Worm (Caenorhabditis elegans) whole organism, young adult: ENCODE data around the gene ced-3.

Experiments
- B0035.1 ChIP-seq: sonication (generic microtip); optimal IDR thresholded peaks from 2 replicates; lab custom pipeline; 2016; ENCODE audit warnings: missing genetic modification characterization, mild to moderate bottlenecking, missing compliant biosample characterization, missing genotype, missing genetic modification reagents
- C06A6.2 ChIP-seq: fragments of 200-800 bp; sonication (Bioruptor generic); conservative IDR thresholded peaks from 2 replicates; pipeline ENCODE4 v1.3.6; 2022; ENCODE audit warnings: missing genetic modification characterization, missing compliant biosample characterization
- F10E7.11 ChIP-seq: sonication (generic microtip); optimal IDR thresholded peaks from 2 replicates; lab custom pipeline; 2017; ENCODE audit warnings: mild to moderate bottlenecking, missing genetic modification characterization, moderate library complexity, missing compliant biosample characterization
- F23B12.7 ChIP-seq: sonication (generic microtip); optimal IDR thresholded peaks from 2 replicates; lab custom pipeline; 2017; ENCODE audit warnings: missing genetic modification characterization, mild to moderate bottlenecking, missing compliant biosample characterization, antibody characterized with exemption, moderate library complexity; ENCODE audit not compliant: insufficient read depth
- F37B4.10 ChIP-seq: fragments of 200-800 bp; sonication (Bioruptor generic); IDR thresholded peaks from 2 replicates; pipeline ENCODE4 v1.3.6; 2022; ENCODE audit warnings: missing genetic modification characterization, missing compliant biosample characterization
- F49E8.2 ChIP-seq: sonication (generic microtip); optimal IDR thresholded peaks from 3 replicates; lab custom pipeline; 2017; ENCODE audit warnings: missing genetic modification characterization, mild to moderate bottlenecking, missing compliant biosample characterization, antibody characterized with exemption, moderate library complexity; ENCODE audit not compliant: insufficient read depth
- F57A8.1 ChIP-seq: fragments of 200-800 bp; sonication (Bioruptor generic); optimal IDR thresholded peaks from 2 replicates; lab custom pipeline; 2018; ENCODE audit warnings: mild to moderate bottlenecking, missing genetic modification characterization, moderate library complexity, missing compliant biosample characterization
- Y53G8AR.9 ChIP-seq: fragments of 200-800 bp; sonication (Bioruptor generic); conservative IDR thresholded peaks from 2 replicates; pipeline ENCODE4 v1.3.6; 2022; ENCODE audit warnings: missing genetic modification reagents, missing genetic modification characterization, missing compliant biosample characterization
- Y56A3A.18 ChIP-seq: fragments of 200-800 bp; sonication (Bioruptor generic); IDR thresholded peaks from 2 replicates; pipeline ENCODE4 v1.3.6; 2022; ENCODE audit warnings: missing genetic modification reagents, missing genetic modification characterization, missing compliant biosample characterization
- Y67H2A.10 ChIP-seq: fragments of 200-800 bp; sonication (Bioruptor generic); conservative IDR thresholded peaks from 2 replicates; pipeline ENCODE4 v1.3.6; 2022; ENCODE audit warnings: missing genetic modification reagents, missing genetic modification characterization, missing compliant biosample characterization
- ZK185.1 ChIP-seq: sonication (generic microtip); optimal IDR thresholded peaks from 2 replicates; lab custom pipeline; 2016; ENCODE audit warnings: mild to moderate bottlenecking, missing genetic modification characterization, missing compliant biosample characterization; ENCODE audit not compliant: poor library complexity, severe bottlenecking
- attf-3 ChIP-seq: fragments of 200-800 bp; sonication (Bioruptor generic); conservative IDR thresholded peaks from 2 replicates; pipeline ENCODE4 v1.3.6; 2022; ENCODE audit warnings: missing genetic modification reagents, missing genetic modification characterization, missing compliant biosample characterization
- cebp-2 ChIP-seq: fragments of 200-800 bp; sonication (Bioruptor generic); IDR thresholded peaks from 2 replicates; pipeline ENCODE4 v1.3.6; 2022; ENCODE audit warnings: missing genetic modification characterization, missing compliant biosample characterization
- ceh-27 ChIP-seq: fragments of 200-800 bp; sonication (Bioruptor generic); optimal IDR thresholded peaks from 2 replicates; lab custom pipeline; 2018; ENCODE audit warnings: mild to moderate bottlenecking, missing genetic modification characterization, moderate library complexity, missing compliant biosample characterization
- ceh-40 ChIP-seq: fragments of 200-800 bp; sonication (Bioruptor generic); IDR thresholded peaks from 2 replicates; pipeline ENCODE4 v1.3.6; 2022; ENCODE audit warnings: missing genetic modification characterization, missing compliant biosample characterization
- ceh-58 ChIP-seq: fragments of 200-800 bp; sonication (Bioruptor generic); IDR thresholded peaks from 2 replicates; pipeline ENCODE4 v1.3.6; 2022; ENCODE audit warnings: missing genetic modification characterization, missing compliant biosample characterization
- ceh-79 ChIP-seq: sonication (generic microtip); optimal IDR thresholded peaks from 2 replicates; lab custom pipeline; 2017; ENCODE audit warnings: mild to moderate bottlenecking, missing genetic modification characterization, missing compliant biosample characterization
- ceh-91 ChIP-seq: fragments of 200-800 bp; sonication (Bioruptor generic); IDR thresholded peaks from 2 replicates; pipeline ENCODE4 v1.3.6; 2022; ENCODE audit warnings: missing genetic modification reagents, missing genetic modification characterization, missing compliant biosample characterization
- chd-7 ChIP-seq: sonication (generic microtip); optimal IDR thresholded peaks from 2 replicates; lab custom pipeline; 2016; ENCODE audit warnings: mild to moderate bottlenecking, missing genetic modification characterization, moderate library complexity, missing compliant biosample characterization
- dpff-1 ChIP-seq: sonication (generic microtip); optimal IDR thresholded peaks from 2 replicates; lab custom pipeline; 2017; ENCODE audit warnings: mild to moderate bottlenecking, missing genetic modification characterization, missing compliant biosample characterization
- dpl-1 ChIP-seq: fragments of 150-350 bp; optimal IDR thresholded peaks from 2 replicates; lab custom pipeline; 2014; ENCODE audit warnings: missing biosample characterization, missing genetic modification reagents, missing genetic modification characterization
- efl-1 ChIP-seq: fragments of 150-350 bp; optimal IDR thresholded peaks from 2 replicates; lab custom pipeline; 2014; ENCODE audit warnings: missing biosample characterization, missing genetic modification reagents, missing genetic modification characterization
- egl-44 ChIP-seq: fragments of 200-800 bp; sonication (Bioruptor generic); IDR thresholded peaks from 2 replicates; pipeline ENCODE4 v1.3.6; 2022; ENCODE audit warnings: missing genetic modification reagents, missing genetic modification characterization, missing compliant biosample characterization
- ets-4 ChIP-seq: fragments of 200-800 bp; sonication (Bioruptor generic); optimal IDR thresholded peaks from 2 replicates; lab custom pipeline; 2018; ENCODE audit warnings: mild to moderate bottlenecking, missing genetic modification characterization, missing compliant biosample characterization
- gei-17 ChIP-seq: fragments of 200-800 bp; sonication (Bioruptor generic); optimal IDR thresholded peaks from 2 replicates; lab custom pipeline; 2018; ENCODE audit warnings: mild to moderate bottlenecking, missing genetic modification characterization, missing compliant biosample characterization
- him-1 ChIP-seq: sonication (generic microtip); optimal IDR thresholded peaks from 2 replicates; lab custom pipeline; 2016; ENCODE audit warnings: missing genotype, missing genetic modification reagents, missing genetic modification characterization, missing compliant biosample characterization
- lag-1 ChIP-seq: fragments of 200-800 bp; sonication (Bioruptor generic); IDR thresholded peaks from 2 replicates; pipeline ENCODE4 v1.3.6; 2022; ENCODE audit warnings: missing genetic modification reagents, missing genetic modification characterization, missing compliant biosample characterization
- let-607 ChIP-seq, 2 experiments: fragments of 200-800 bp in 1 of 2; sonication (Bioruptor generic) in 1 of 2; sonication (generic microtip) in 1 of 2; optimal IDR thresholded peaks; 2 replicates each; lab custom pipeline; 2016 to 2018; ENCODE audit warnings: mild to moderate bottlenecking in 2 of 2, missing compliant biosample characterization in 2 of 2, missing genetic modification characterization in 2 of 2, moderate library complexity in 2 of 2, missing genotype in 1 of 2
- lin-26 ChIP-seq: fragments of 200-800 bp; sonication (Bioruptor generic); IDR thresholded peaks from 2 replicates; pipeline ENCODE4 v1.3.6; 2022; ENCODE audit warnings: missing genetic modification reagents, missing genetic modification characterization, missing compliant biosample characterization
- lsl-1 ChIP-seq: fragments of 200-800 bp; sonication (Bioruptor generic); optimal IDR thresholded peaks from 2 replicates; lab custom pipeline; 2018; ENCODE audit warnings: mild to moderate bottlenecking, missing genetic modification characterization, moderate library complexity, missing compliant biosample characterization
- nhr-120 ChIP-seq: fragments of 200-800 bp; sonication (Bioruptor generic); IDR thresholded peaks from 2 replicates; pipeline ENCODE4 v1.3.6; 2022; ENCODE audit warnings: missing genetic modification characterization, missing compliant biosample characterization
- nhr-179 ChIP-seq: sonication (generic microtip); optimal IDR thresholded peaks from 2 replicates; lab custom pipeline; 2016; ENCODE audit warnings: mild to moderate bottlenecking, missing genetic modification characterization, missing compliant biosample characterization
- nhr-27 ChIP-seq: fragments of 200-800 bp; sonication (Bioruptor generic); optimal IDR thresholded peaks from 2 replicates; lab custom pipeline; 2018; ENCODE audit warnings: mild to moderate bottlenecking, missing genetic modification characterization, moderate library complexity, missing compliant biosample characterization
- nhr-80 ChIP-seq: sonication (generic microtip); optimal IDR thresholded peaks from 2 replicates; lab custom pipeline; 2016; ENCODE audit warnings: missing genetic modification characterization, missing compliant biosample characterization
- pha-4 ChIP-seq: fragments of 150-350 bp; sonication (generic microtip); optimal IDR thresholded peaks from 2 replicates; lab custom pipeline; 2014; ENCODE audit warnings: missing biosample characterization, missing genetic modification reagents, missing genetic modification characterization
- rec-8 ChIP-seq, 2 experiments: sonication (generic microtip); optimal IDR thresholded peaks; 2 replicates each; lab custom pipeline; 2016; ENCODE audit warnings: mild to moderate bottlenecking in 2 of 2, missing genetic modification characterization in 2 of 2, missing genetic modification reagents in 2 of 2, missing genotype in 2 of 2, missing biosample characterization in 1 of 2, missing compliant biosample characterization in 1 of 2, moderate library complexity in 1 of 2
- repo-1 ChIP-seq: sonication (generic microtip); optimal IDR thresholded peaks from 2 replicates; lab custom pipeline; 2017; ENCODE audit warnings: mild to moderate bottlenecking, missing genetic modification characterization, missing compliant biosample characterization
- snpc-1.3 ChIP-seq: sonication (generic microtip); optimal IDR thresholded peaks from 2 replicates; lab custom pipeline; 2017; ENCODE audit warnings: missing genetic modification characterization, mild to moderate bottlenecking, missing compliant biosample characterization, antibody characterized with exemption, moderate library complexity, missing genotype, missing genetic modification reagents; ENCODE audit not compliant: insufficient read depth
- snpc-4 ChIP-seq, 5 experiments: fragments of 150-350 bp in 1 of 5; sonication (generic microtip) in 4 of 5; optimal IDR thresholded peaks; 2 replicates each; lab custom pipeline; 2014 to 2018; ENCODE audit warnings: missing genetic modification characterization in 5 of 5, missing biosample characterization in 3 of 5, antibody characterized with exemption in 2 of 5, mild to moderate bottlenecking in 2 of 5, missing compliant biosample characterization in 2 of 5, missing genotype in 2 of 5, moderate library complexity in 2 of 5, missing genetic modification reagents in 1 of 5
- tbx-9 ChIP-seq: sonication (generic microtip); optimal IDR thresholded peaks from 2 replicates; lab custom pipeline; 2016; ENCODE audit warnings: borderline replicate concordance, missing genetic modification characterization, inconsistent platforms, missing compliant biosample characterization
- tlf-1 ChIP-seq: fragments of 200-800 bp; sonication (Bioruptor generic); optimal IDR thresholded peaks from 2 replicates; lab custom pipeline; 2018; ENCODE audit warnings: mild to moderate bottlenecking, missing genetic modification characterization, missing compliant biosample characterization
- ztf-18 ChIP-seq: sonication (generic microtip); optimal IDR thresholded peaks from 2 replicates; lab custom pipeline; 2016; ENCODE audit warnings: missing genotype, mild to moderate bottlenecking, missing genetic modification characterization, missing compliant biosample characterization
- ztf-22 ChIP-seq: fragments of 200-800 bp; sonication (Bioruptor generic); optimal IDR thresholded peaks from 2 replicates; lab custom pipeline; 2018; ENCODE audit warnings: mild to moderate bottlenecking, missing genetic modification characterization, moderate library complexity, missing compliant biosample characterization
- ztf-3 ChIP-seq: fragments of 200-800 bp; sonication (Bioruptor generic); optimal IDR thresholded peaks from 2 replicates; lab custom pipeline; 2018; ENCODE audit warnings: mild to moderate bottlenecking, missing genetic modification characterization, missing compliant biosample characterization

The ced-3 gene

DNA sequence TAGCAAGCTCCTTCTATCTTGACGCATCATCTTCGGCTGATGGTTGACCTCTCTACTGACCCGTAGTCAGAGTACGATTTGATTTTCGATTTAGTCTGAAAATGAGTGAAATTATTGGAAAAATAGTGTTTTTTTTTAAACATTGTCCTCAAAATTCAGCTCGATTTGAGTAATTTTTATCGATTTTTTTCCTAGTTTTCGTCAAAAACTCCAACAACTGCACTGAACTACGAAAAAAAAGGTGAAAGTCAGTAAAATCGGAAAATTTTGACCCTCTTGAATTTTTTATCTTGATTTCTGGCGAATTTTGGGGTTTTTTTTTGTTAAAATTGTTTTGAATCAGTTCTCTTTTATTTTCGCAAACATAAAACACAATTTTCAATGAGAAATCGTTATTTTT, at the start of gene ced-3:
Gene ced-3 (minus strand): TSS at position 101 of the 400 bp plus-strand sequence.
- TF ChIP-seq lin-26 (no peak), repo-1 (no peak), ztf-3 (GFP tag; lab: Kevin White, UChicago) (no peak), lag-1 (GFP tag; lab: Robert Waterston, UW) (no peak), F57A8.1 (GFP tag; lab: Kevin White, UChicago) (no peak), gei-17 (GFP tag; lab: Kevin White, UChicago) (no peak), dpl-1 (GFP tag; lab: Kevin White, UChicago) (no peak), snpc-4 (GFP tag; optimal IDR thresholded peaks at IDR 0.05; lab: Kevin White, UChicago) (no peak), snpc-4 (tag; optimal IDR thresholded peaks at IDR 0.05; lab: Kevin White, UChicago) (no peak), ztf-18 (no peak), let-607 (tag; optimal IDR thresholded peaks at IDR 0.05; lab: Kevin White, UChicago) (no peak), tbx-9 (tag; lab: Kevin White, UChicago) (no peak), nhr-27 (no peak), F10E7.11 (tag; lab: Kevin White, UChicago) (no peak), F49E8.2 (no peak), rec-8 (tag; optimal IDR thresholded peaks at IDR 0.05; lab: Kevin White, UChicago) (no peak), attf-3 (GFP tag; lab: Robert Waterston, UW) (no peak), ztf-22 (GFP tag; lab: Kevin White, UChicago) (no peak), ceh-79 (tag; lab: Kevin White, UChicago) (no peak)

DNA sequence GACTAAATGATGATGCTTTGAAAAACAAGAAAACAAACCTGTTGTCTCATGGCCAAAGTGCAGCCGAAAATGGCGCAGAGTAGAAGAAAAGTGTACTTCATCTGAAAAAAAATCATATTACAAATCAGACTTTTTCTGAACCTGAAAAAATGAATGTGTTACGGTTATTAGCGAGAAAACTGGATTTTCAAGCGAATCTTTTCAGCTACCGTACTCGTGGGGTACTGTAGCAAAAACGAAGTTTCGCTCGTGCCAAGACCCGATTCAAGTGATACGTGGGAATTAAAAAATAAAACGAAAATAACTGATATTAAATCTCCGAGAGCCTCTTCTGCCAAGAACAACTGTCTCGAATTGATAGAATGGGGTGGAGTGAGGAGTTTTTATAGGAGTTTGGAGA, 48.3 kb upstream of the ced-3 start, which contains the start of gene ttr-51:
Gene ttr-51 (minus strand): TSS at position 101 of the 400 bp plus-strand sequence.
- no peak for TF ChIP-seq efl-1
- no peak for TF ChIP-seq nhr-80 (tag; lab: Kevin White, UChicago)
- no peak for TF ChIP-seq ceh-58 (GFP tag; lab: Robert Waterston, UW)
- no peak for TF ChIP-seq B0035.1 (tag; lab: Kevin White, UChicago)
- no peak for TF ChIP-seq dpl-1 (GFP tag; lab: Kevin White, UChicago)
- no peak for TF ChIP-seq ets-4 (GFP tag; lab: Kevin White, UChicago)
- no peak for TF ChIP-seq Y53G8AR.9 (GFP tag; lab: Robert Waterston, UW)
- no peak for TF ChIP-seq ceh-40
- no peak for TF ChIP-seq C06A6.2 (GFP tag; lab: Robert Waterston, UW)
- TF ChIP-seq nhr-27, result no peak
- no peak for TF ChIP-seq nhr-120

DNA sequence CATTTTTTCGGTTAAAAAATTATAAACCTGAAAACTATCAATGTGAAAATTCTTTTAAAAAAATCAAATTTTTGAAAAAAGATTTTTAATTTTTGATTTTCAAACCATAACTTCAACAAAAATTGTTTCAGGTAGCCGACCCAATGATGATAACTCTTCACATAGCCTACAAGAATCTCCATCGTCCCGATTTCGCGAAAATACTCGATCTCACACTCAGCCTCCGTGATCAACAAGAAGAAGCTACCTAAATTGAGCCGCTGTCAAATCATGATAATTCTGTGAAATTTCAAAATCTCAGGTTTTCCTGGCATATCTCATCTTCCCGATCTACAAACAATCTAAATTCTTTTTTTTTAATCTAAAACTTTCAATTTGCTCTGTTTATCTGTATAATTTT, 46.3 kb upstream of the ced-3 start:
- TF ChIP-seq dpff-1, result no peak
- TF ChIP-seq cebp-2 (GFP tag; lab: Robert Waterston, UW), result 0 out of 2 replicates have a peak, but pooled peaks have one; percentile 63
- TF ChIP-seq ZK185.1 (tag; lab: Kevin White, UChicago), result no peak
- no peak for TF ChIP-seq efl-1
- no peak for TF ChIP-seq let-607 (tag; optimal IDR thresholded peaks at IDR 0.05; lab: Kevin White, UChicago)
- peak; percentile 63; the same call in 1 of the 2 replicates for TF ChIP-seq Y53G8AR.9 (GFP tag; lab: Robert Waterston, UW)
- 0 out of 2 replicates have a peak, but pooled peaks have one; percentile 11 for TF ChIP-seq Y56A3A.18 (GFP tag; lab: Robert Waterston, UW)
- TF ChIP-seq chd-7 (tag; lab: Kevin White, UChicago), result no peak
- TF ChIP-seq him-1 (tag; lab: Kevin White, UChicago), result no peak
- TF ChIP-seq Y67H2A.10 (GFP tag; lab: Robert Waterston, UW), result no peak
- no peak for TF ChIP-seq egl-44
- no peak for TF ChIP-seq snpc-1.3 (tag; lab: Kevin White, UChicago)
- TF ChIP-seq nhr-179 (tag; lab: Kevin White, UChicago), result no peak
- TF ChIP-seq C06A6.2 (GFP tag; lab: Robert Waterston, UW), result no peak
- TF ChIP-seq ceh-27 (GFP tag; lab: Kevin White, UChicago), result no peak
- TF ChIP-seq F37B4.10 (GFP tag; lab: Robert Waterston, UW), result 0 out of 2 replicates have a peak, but pooled peaks have one; percentile 43
- TF ChIP-seq lsl-1 (GFP tag; lab: Kevin White, UChicago), result no peak
- no peak for TF ChIP-seq pha-4 (tag; lab: Kevin White, UChicago)
- TF ChIP-seq ets-4 (GFP tag; lab: Kevin White, UChicago), result no peak
- no peak for TF ChIP-seq F23B12.7 (tag; lab: Kevin White, UChicago)
- no peak for TF ChIP-seq F49E8.2
- TF ChIP-seq tlf-1 (GFP tag; lab: Kevin White, UChicago), result no peak
- no peak for TF ChIP-seq ceh-91
